Worm (Caenorhabditis elegans): ENCODE results near the gene D1054.5.

The D1054.5 gene

ce11 chrV:10794463-10794862, 18.1 kb upstream of the D1054.5 start:
- TF ChIP-seq dao-5 (tag; optimal IDR thresholded peaks at IDR 0.05) = no peak

DNA sequence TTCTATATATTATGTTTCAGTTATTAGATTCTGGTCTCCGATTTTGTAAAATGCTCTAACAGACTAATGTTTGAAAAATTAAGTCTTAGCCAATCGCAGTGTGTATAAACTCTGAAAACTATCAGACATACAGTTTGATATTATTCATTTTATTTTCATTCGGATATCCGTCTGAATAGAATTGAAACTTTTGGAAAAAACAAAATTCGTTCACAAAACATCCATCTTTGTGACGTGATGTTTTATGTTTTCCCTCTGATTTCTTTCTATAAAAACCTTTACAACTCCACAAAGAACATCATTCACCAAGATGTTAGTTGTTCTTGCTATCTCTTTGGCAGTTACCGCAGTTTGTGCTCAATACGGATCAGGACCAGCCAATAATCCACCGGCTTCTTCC, 17.1 kb upstream of the D1054.5 start, which contains the start of gene ule-3:
Gene ule-3 (plus strand): TSS at position 301 of the 400 bp plus-strand sequence.
- TF ChIP-seq W03F9.2 (tag; optimal IDR thresholded peaks at IDR 0.05) = no peak
- no peak for TF ChIP-seq dao-5 (tag; optimal IDR thresholded peaks at IDR 0.05)
- TF ChIP-seq him-1 (tag; optimal IDR thresholded peaks at IDR 0.05) = no peak

- no peak for TF ChIP-seq dao-5 (tag; optimal IDR thresholded peaks at IDR 0.05)
- TF ChIP-seq him-1 (tag; optimal IDR thresholded peaks at IDR 0.05) = no peak
- TF ChIP-seq W03F9.2 (tag; optimal IDR thresholded peaks at IDR 0.05) = no peak
These were observed 16.4 kb upstream of the D1054.5 start, which contains the start of gene D1054.10 for ce11 chrV:10792775-10793174. Gene D1054.10 (minus strand): TSS chrV:10792875.

ce11 chrV:10790921-10791320, 14.5 kb upstream of the D1054.5 start, which contains the start of gene D1054.9:
Gene D1054.9 (minus strand): TSS chrV:10791057.
- TF ChIP-seq dao-5 (tag; optimal IDR thresholded peaks at IDR 0.05) (no peak), him-1 (tag; optimal IDR thresholded peaks at IDR 0.05) (no peak), W03F9.2 (tag; optimal IDR thresholded peaks at IDR 0.05) (no peak)

DNA sequence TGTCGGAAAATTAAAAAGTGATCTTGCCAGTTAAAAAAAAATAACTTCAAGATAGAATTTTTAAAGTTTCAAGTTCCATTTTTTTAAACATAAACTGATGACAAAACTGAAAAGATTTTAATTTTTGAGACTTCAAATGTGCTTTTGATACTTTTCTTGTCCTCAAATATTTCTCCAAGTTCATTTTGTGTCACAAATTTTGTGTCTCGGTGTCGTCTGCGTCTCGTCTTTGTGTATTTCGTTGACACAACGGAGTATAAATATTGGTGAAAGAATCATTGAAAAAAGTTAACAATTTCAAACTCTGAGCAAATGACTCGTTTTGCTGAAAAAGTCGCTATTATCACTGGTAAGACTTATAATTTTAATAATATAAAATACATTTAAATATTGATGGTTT, 7.6 kb upstream of the D1054.5 start, which contains the start of gene D1054.8:
Gene D1054.8 (plus strand): TSS at position 301 of the 400 bp plus-strand sequence.
- TF ChIP-seq W03F9.2 (tag; optimal IDR thresholded peaks at IDR 0.05) (no peak), him-1 (tag; optimal IDR thresholded peaks at IDR 0.05) (no peak), dao-5 (tag; optimal IDR thresholded peaks at IDR 0.05) (no peak)

ce11 chrV:10773216-10773615, 3.2 kb downstream of the D1054.5 start:
- TF ChIP-seq W03F9.2 (tag; optimal IDR thresholded peaks at IDR 0.05) (no peak), him-1 (tag; optimal IDR thresholded peaks at IDR 0.05) (no peak), dao-5 (tag; optimal IDR thresholded peaks at IDR 0.05) (no peak)

ce11 chrV:10771390-10771789, 5.0 kb downstream of the D1054.5 start, which contains the start of gene D1054.3:
Gene D1054.3 (plus strand): TSS chrV:10771451.
- TF ChIP-seq him-1 (tag; optimal IDR thresholded peaks at IDR 0.05) = no peak
- TF ChIP-seq dao-5 (tag; optimal IDR thresholded peaks at IDR 0.05) = no peak
- TF ChIP-seq W03F9.2 (tag; optimal IDR thresholded peaks at IDR 0.05) = no peak

DNA sequence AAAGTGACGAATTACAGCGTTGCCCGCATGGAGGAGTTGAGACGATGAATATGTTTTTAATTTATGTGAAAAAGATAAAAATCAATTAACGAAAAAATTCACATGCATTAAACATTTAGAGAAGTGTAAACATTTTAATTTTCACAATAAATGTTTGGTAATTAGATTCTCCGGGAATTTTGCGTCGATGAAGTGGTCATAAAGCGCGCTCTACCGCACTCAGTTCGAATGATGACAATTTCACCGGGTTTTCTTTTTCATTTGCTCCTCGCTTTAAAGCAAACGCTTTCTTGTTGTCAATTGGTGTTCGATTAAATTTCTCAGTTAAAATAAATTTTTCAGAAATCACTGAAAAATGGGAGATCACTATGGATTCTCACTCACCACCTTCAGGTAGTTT, 6.4 kb downstream of the D1054.5 start, which contains the start of the genes D1054.1 and pas-2:
Gene D1054.1 (minus strand): TSS at position 192 of the 400 bp plus-strand sequence.
Gene pas-2 (plus strand): TSS at position 343 of the 400 bp plus-strand sequence.
- no peak for TF ChIP-seq him-1 (tag; optimal IDR thresholded peaks at IDR 0.05)
- TF ChIP-seq W03F9.2 (tag; optimal IDR thresholded peaks at IDR 0.05) = peak; percentile 48

- TF ChIP-seq dao-5 (tag; optimal IDR thresholded peaks at IDR 0.05) = no peak
- TF ChIP-seq him-1 (tag; optimal IDR thresholded peaks at IDR 0.05) = no peak
- TF ChIP-seq W03F9.2 (tag; optimal IDR thresholded peaks at IDR 0.05) = no peak
These were observed 7.5 kb downstream of the D1054.5 start for ce11 chrV:10768892-10769291.

ce11 chrV:10764066-10764465, 12.3 kb downstream of the D1054.5 start, which contains the start of gene ocr-1:
Gene ocr-1 (plus strand): TSS chrV:10764366.
- no peak for TF ChIP-seq W03F9.2 (tag; optimal IDR thresholded peaks at IDR 0.05)
- TF ChIP-seq him-1 (tag; optimal IDR thresholded peaks at IDR 0.05) = no peak
- TF ChIP-seq dao-5 (tag; optimal IDR thresholded peaks at IDR 0.05) = no peak

- TF ChIP-seq him-1 (tag; optimal IDR thresholded peaks at IDR 0.05) (no peak), W03F9.2 (tag; optimal IDR thresholded peaks at IDR 0.05) (no peak), dao-5 (tag; optimal IDR thresholded peaks at IDR 0.05) (no peak)
These were observed 13.7 kb downstream of the D1054.5 start, which contains the start of gene sre-6 for ce11 chrV:10762695-10763094. Gene sre-6 (minus strand): TSS chrV:10762795.

- TF ChIP-seq dao-5 (tag; optimal IDR thresholded peaks at IDR 0.05) = no peak
- no peak for TF ChIP-seq W03F9.2 (tag; optimal IDR thresholded peaks at IDR 0.05)
- no peak for TF ChIP-seq him-1 (tag; optimal IDR thresholded peaks at IDR 0.05)
These were observed 15.5 kb downstream of the D1054.5 start for ce11 chrV:10760839-10761238.

ce11 chrV:10758658-10759057, 17.7 kb downstream of the D1054.5 start, which contains the start of gene F28H7.8:
Gene F28H7.8 (plus strand): TSS chrV:10758958.
- TF ChIP-seq W03F9.2 (tag; optimal IDR thresholded peaks at IDR 0.05) = no peak

ce11 chrV:10757128-10757527, 19.2 kb downstream of the D1054.5 start:
- TF ChIP-seq W03F9.2 (tag; optimal IDR thresholded peaks at IDR 0.05) (no peak), him-1 (tag; optimal IDR thresholded peaks at IDR 0.05) (no peak), dao-5 (tag; optimal IDR thresholded peaks at IDR 0.05) (no peak)

DNA sequence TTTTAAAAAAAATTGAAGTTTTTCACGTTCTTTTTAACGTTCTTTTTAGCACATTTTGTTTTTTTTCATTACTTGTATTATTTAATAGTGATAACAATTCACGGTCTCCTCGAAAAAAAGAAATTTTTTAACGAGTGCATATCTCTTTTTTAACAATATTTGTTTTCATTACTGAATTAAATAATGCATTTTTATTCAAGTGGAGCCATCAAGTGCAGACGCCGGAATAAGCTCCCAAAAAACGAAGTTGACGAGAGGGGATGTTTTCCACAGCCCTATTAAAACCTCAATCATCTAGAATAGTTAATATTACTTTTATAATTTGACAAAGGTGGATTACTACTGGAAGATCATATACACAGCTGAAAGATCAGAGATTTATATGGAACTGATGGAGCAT, 19.7 kb downstream of the D1054.5 start, which contains the start of gene irld-6:
Gene irld-6 (minus strand): TSS at position 101 of the 400 bp plus-strand sequence.
- no peak for TF ChIP-seq dao-5 (tag; optimal IDR thresholded peaks at IDR 0.05)
- TF ChIP-seq him-1 (tag; optimal IDR thresholded peaks at IDR 0.05) = no peak
- no peak for TF ChIP-seq W03F9.2 (tag; optimal IDR thresholded peaks at IDR 0.05)

All from whole organism, L4/young adult.